Worm (Caenorhabditis elegans) whole organism, early embryonic: ENCODE data around the gene hlh-17.

Experiments
- ama-1 ChIP-seq: fragments of 150-350 bp; optimal IDR thresholded peaks from 2 replicates; lab custom pipeline; 2014
- flt-1 ChIP-seq: fragments of 200-800 bp; sonication (Bioruptor generic); IDR thresholded peaks from 2 replicates; pipeline ENCODE4 v1.3.6; 2022; ENCODE audit warnings: missing genetic modification characterization, missing compliant biosample characterization
- tra-4 ChIP-seq: sonication (generic microtip); optimal IDR thresholded peaks from 2 replicates; lab custom pipeline; 2017; ENCODE audit warnings: missing genetic modification characterization, missing compliant biosample characterization

DNA sequence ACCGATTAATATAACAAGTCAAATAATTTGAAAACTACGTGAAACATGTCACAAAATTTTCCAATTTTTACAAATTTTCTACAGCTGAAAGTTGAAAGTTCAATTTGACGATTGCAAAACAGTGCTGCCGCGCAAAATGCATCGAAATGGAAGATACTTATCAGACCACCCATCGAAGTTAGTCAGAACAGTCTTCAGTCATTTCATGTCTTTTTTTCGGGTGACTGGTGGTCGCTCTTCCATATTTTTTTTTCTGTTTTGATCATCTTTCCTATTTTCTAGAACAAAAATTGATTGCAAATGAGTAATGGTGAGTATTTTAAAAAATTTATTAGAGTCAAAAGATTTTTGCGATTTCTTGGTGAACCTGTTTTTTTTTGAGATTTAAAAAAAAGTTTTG, 7.4 kb upstream of the hlh-17 start, which contains the start of gene F38C2.1:
- TF ChIP-seq tra-4 (tag; lab: Kevin White, UChicago), result no peak
- no peak for TF ChIP-seq flt-1 (GFP tag; lab: Robert Waterston, UW)
- no peak for TF ChIP-seq ama-1
